Worm (Caenorhabditis elegans): ENCODE results near the gene col-140.

The col-140 gene

DNA sequence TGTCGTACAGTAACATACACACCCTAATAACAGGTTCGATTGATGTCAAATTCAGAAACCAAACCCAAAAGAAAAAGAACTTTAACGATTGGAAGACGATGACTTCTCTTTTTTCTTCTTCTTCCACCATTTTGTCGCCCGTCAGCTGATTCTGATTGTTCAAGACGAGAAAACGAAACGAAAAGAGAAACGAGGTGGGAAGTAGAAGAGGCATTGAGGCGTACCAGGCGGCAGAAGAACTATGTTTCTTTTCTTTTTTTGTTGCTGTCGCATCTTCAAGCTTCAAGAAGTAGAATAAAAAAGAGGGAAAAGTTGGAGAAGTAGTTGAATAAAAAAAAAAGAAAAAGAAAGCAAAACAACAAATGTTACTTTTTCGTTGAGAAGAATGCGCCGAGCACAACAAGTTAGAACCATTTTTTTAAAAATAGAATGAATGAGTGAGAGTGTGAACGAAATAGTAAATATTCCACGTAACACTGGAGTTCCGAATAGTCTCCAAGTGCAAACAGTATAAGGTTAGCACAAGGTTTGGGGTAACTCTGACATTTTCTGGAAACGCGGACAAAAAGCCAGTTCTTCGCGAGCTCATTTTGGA lies 11.5 kb upstream of the col-140 start:
- peak; percentile 19 for TF ChIP-seq ztf-4 (tag; optimal IDR thresholded peaks at IDR 0.05)
- TF ChIP-seq elt-1 (tag; optimal IDR thresholded peaks at IDR 0.05): no peak
- peak; percentile 11 for TF ChIP-seq C34F6.9 (tag; optimal IDR thresholded peaks at IDR 0.05)
- TF ChIP-seq nhr-11 (tag; optimal IDR thresholded peaks at IDR 0.05): no peak
- TF ChIP-seq nhr-129 (tag; optimal IDR thresholded peaks at IDR 0.05): peak; percentile 55
- peak; percentile 59 for TF ChIP-seq unc-55 (GFP tag; optimal IDR thresholded peaks at IDR 0.05)
- no peak for TF ChIP-seq ama-1 (optimal IDR thresholded peaks at IDR 0.05)
- TF ChIP-seq F13H6.1 (tag; optimal IDR thresholded peaks at IDR 0.05): peak; percentile 53
- peak; percentile 16 for TF ChIP-seq nhr-25 (tag; optimal IDR thresholded peaks at IDR 0.05)
- TF ChIP-seq R02D3.7 (tag; optimal IDR thresholded peaks at IDR 0.05): no peak

DNA sequence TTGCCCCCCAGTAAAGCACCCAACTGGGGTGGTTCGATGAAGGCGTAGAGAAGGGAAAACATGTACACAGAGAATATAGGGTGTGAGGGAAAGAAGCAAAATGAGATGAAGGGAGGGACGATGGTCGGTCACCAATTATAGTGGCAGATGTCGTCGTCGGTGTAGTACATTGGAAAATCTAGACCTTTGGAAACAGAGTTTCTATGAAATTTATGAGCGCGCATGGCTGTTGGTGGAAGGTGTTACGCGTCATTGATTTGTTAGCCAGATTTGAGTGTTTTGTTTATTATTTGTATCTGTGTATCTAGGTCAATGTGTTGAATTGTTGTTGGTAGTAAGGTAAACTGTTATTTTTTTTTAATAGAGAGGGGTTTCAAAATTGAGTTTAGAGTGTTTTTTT lies 10.1 kb upstream of the col-140 start:
- TF ChIP-seq nhr-129 (tag; optimal IDR thresholded peaks at IDR 0.05) (peak; percentile 35), C34F6.9 (tag; optimal IDR thresholded peaks at IDR 0.05) (peak; percentile 8), fos-1 (tag; optimal IDR thresholded peaks at IDR 0.05) (no peak)

DNA sequence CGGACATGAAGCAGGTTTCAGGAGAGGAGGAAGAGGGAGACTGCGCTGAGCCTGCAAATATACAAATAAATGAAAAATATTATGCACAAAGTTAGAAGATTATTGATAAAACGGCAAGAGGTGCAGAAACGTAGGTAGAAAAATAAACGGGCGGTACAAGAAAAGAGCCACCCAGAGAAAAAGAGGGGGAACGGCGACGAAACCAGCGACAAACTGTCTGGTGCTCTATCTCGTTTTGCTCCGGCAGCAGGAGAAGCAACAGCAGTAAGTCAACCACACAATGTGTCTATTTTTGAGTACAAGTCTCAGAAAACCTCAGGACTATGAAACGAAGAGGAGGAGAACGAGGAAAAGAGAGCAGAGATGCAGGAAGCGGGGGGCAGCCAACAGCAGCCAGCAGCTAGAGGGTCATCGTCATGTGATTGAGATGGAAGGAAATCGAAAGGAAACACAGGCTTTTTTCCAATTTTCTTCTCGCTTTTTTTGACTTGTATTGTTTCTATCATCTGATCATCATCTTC lies 9.1 kb upstream of the col-140 start, which contains the start of gene F26F12.3:
F26F12.3 (minus strand) TSS at position 51 of the 521 bp plus-strand sequence.
- TF ChIP-seq nhr-6 (tag; optimal IDR thresholded peaks at IDR 0.05): peak; percentile 11
- TF ChIP-seq nhr-23 (tag; optimal IDR thresholded peaks at IDR 0.05): no peak
- TF ChIP-seq alr-1 (tag; optimal IDR thresholded peaks at IDR 0.05): no peak
- TF ChIP-seq ceh-82 (tag; optimal IDR thresholded peaks at IDR 0.05): no peak
- no peak for TF ChIP-seq elt-1 (tag; optimal IDR thresholded peaks at IDR 0.05)
- peak; percentile 29 for TF ChIP-seq gmeb-1 (tag; optimal IDR thresholded peaks at IDR 0.05)
- no peak for TF ChIP-seq unc-62 (GFP tag; optimal IDR thresholded peaks at IDR 0.05)
- no peak for TF ChIP-seq nhr-10 (tag; optimal IDR thresholded peaks at IDR 0.05)
- no peak for TF ChIP-seq nhr-11 (tag; optimal IDR thresholded peaks at IDR 0.05)
- no peak for TF ChIP-seq nhr-237 (tag; optimal IDR thresholded peaks at IDR 0.05)
- TF ChIP-seq elt-3 (tag; optimal IDR thresholded peaks at IDR 0.05): no peak
- TF ChIP-seq ztf-1 (GFP tag; conservative IDR thresholded peaks at IDR 0.05): no peak
- TF ChIP-seq crh-2 (tag; optimal IDR thresholded peaks at IDR 0.05): peak; percentile 24
- TF ChIP-seq nhr-129 (tag; optimal IDR thresholded peaks at IDR 0.05): peak; percentile 89
- TF ChIP-seq R02D3.7 (tag; optimal IDR thresholded peaks at IDR 0.05): no peak
- peak; percentile 30 for TF ChIP-seq nhr-25 (tag; optimal IDR thresholded peaks at IDR 0.05)
- TF ChIP-seq ztf-4 (tag; optimal IDR thresholded peaks at IDR 0.05): no peak
- peak; percentile 75 for TF ChIP-seq blmp-1 (tag; optimal IDR thresholded peaks at IDR 0.05; ENCODE audit: insufficient read depth)
- peak in 1 of 2 experiments; percentile 66 for TF ChIP-seq lsy-2 (tag; optimal IDR thresholded peaks at IDR 0.05)
- no peak for TF ChIP-seq ceh-16 (tag; optimal IDR thresholded peaks at IDR 0.05)
- TF ChIP-seq skn-1 (tag; optimal IDR thresholded peaks at IDR 0.05): no peak
- no peak for TF ChIP-seq nhr-12 (tag; optimal IDR thresholded peaks at IDR 0.05)
- TF ChIP-seq egl-27 (tag; optimal IDR thresholded peaks at IDR 0.05): peak; percentile 11
- no peak for TF ChIP-seq lin-39 (tag; optimal IDR thresholded peaks at IDR 0.05)
- peak; percentile 29 for TF ChIP-seq unc-55 (GFP tag; optimal IDR thresholded peaks at IDR 0.05)
- TF ChIP-seq aly-2 (tag; optimal IDR thresholded peaks at IDR 0.05): no peak
- no peak for TF ChIP-seq peb-1 (tag; optimal IDR thresholded peaks at IDR 0.05)
- TF ChIP-seq nhr-21 (tag; optimal IDR thresholded peaks at IDR 0.05): no peak
- peak; percentile 79 for TF ChIP-seq sem-4 (tag; optimal IDR thresholded peaks at IDR 0.05)
- peak; percentile 71 for TF ChIP-seq F13H6.1 (tag; optimal IDR thresholded peaks at IDR 0.05)
- TF ChIP-seq lin-13 (GFP tag; optimal IDR thresholded peaks at IDR 0.05): no peak
- peak; percentile 41 for TF ChIP-seq mab-5 (tag; optimal IDR thresholded peaks at IDR 0.05)
- TF ChIP-seq mdl-1 (tag; optimal IDR thresholded peaks at IDR 0.05): peak; percentile 39 to 54
- no peak for TF ChIP-seq ZK546.5 (tag; optimal IDR thresholded peaks at IDR 0.05)
- TF ChIP-seq nhr-77 (tag; optimal IDR thresholded peaks at IDR 0.05): no peak
- TF ChIP-seq lin-11 (tag; optimal IDR thresholded peaks at IDR 0.05): peak; percentile 44
- TF ChIP-seq Y55F3AM.14 (GFP tag; optimal IDR thresholded peaks at IDR 0.05): peak; percentile 44
- TF ChIP-seq ztf-11 (tag; optimal IDR thresholded peaks at IDR 0.05): no peak
- TF ChIP-seq ama-1 (optimal IDR thresholded peaks at IDR 0.05): peak; percentile 68
- no peak for TF ChIP-seq mbf-1 (tag; optimal IDR thresholded peaks at IDR 0.05)
- TF ChIP-seq dmd-4 (tag; optimal IDR thresholded peaks at IDR 0.05): no peak
- TF ChIP-seq unc-39 (tag; optimal IDR thresholded peaks at IDR 0.05): no peak
- peak; percentile 11 for TF ChIP-seq zag-1 (tag; optimal IDR thresholded peaks at IDR 0.05)
- TF ChIP-seq sma-3 (GFP tag; optimal IDR thresholded peaks at IDR 0.05): peak; percentile 88
- peak; percentile 36 for TF ChIP-seq fos-1 (tag; optimal IDR thresholded peaks at IDR 0.05)
- no peak for TF ChIP-seq snpc-4 (tag; optimal IDR thresholded peaks at IDR 0.05)
- peak; percentile 80 for TF ChIP-seq C34F6.9 (tag; optimal IDR thresholded peaks at IDR 0.05)
- TF ChIP-seq sma-9 (GFP tag; optimal IDR thresholded peaks at IDR 0.05): peak; percentile 90
- TF ChIP-seq sma-9 (tag; optimal IDR thresholded peaks at IDR 0.05): no peak

All from whole organism, L2 larva.